Worm (Caenorhabditis elegans): Measurements from ENCODE around the gene C50F4.12.

ce11 chrV:9588574-9588973 lies 49.0 kb upstream of the C50F4.12 start:
- TF ChIP-seq tab-1 (GFP tag; IDR thresholded peaks at IDR 0.05): no peak
- TF ChIP-seq T22C8.4 (GFP tag; IDR thresholded peaks at IDR 0.05): no peak

Measured in whole organism, midembryonic.